Worm (Caenorhabditis elegans): ENCODE data around the gene ZC250.2.

ce11 chrV:5760132-5760531 is 32.0 kb upstream of the ZC250.2 start, which contains the start of gene C53A3.1:
- TF ChIP-seq ces-1 (GFP tag; optimal IDR thresholded peaks at IDR 0.05) = no peak
- no peak for TF ChIP-seq mab-5 (tag; optimal IDR thresholded peaks at IDR 0.05)
- no peak for TF ChIP-seq nhr-28 (tag; optimal IDR thresholded peaks at IDR 0.05)
- TF ChIP-seq elt-3 (tag; optimal IDR thresholded peaks at IDR 0.05) = no peak
- TF ChIP-seq pha-4 (tag; optimal IDR thresholded peaks at IDR 0.05) = no peak
- TF ChIP-seq elt-1 (tag; optimal IDR thresholded peaks at IDR 0.05; ENCODE audit: borderline replicate concordance, insufficient read depth) = no peak
- TF ChIP-seq ceh-83 (GFP tag; optimal IDR thresholded peaks at IDR 0.05) = no peak
- TF ChIP-seq nhr-76 (tag; optimal IDR thresholded peaks at IDR 0.05) = no peak
- no peak for TF ChIP-seq nhr-237 (tag; optimal IDR thresholded peaks at IDR 0.05)
- TF ChIP-seq lin-13 (tag; optimal IDR thresholded peaks at IDR 0.05) = no peak
- TF ChIP-seq unc-39 (tag; optimal IDR thresholded peaks at IDR 0.05) = no peak
- no peak for TF ChIP-seq snpc-4 (tag; optimal IDR thresholded peaks at IDR 0.05)
- no peak for TF ChIP-seq mep-1 (tag; optimal IDR thresholded peaks at IDR 0.05)
